Fruit fly (Drosophila melanogaster) whole organism, prepupa: ENCODE results near the gene spz3.

ENCODE experiments used
- Blimp-1 ChIP-seq: fragments of 200-800 bp; sonication (Bioruptor generic); optimal IDR thresholded peaks from 3 replicates; lab custom pipeline; 2017; ENCODE audit warnings: missing biosample characterization, missing genetic modification characterization, mild to moderate bottlenecking, moderate library complexity, missing genetic modification reagents
- CG10631 ChIP-seq: fragments of 200-800 bp; sonication (Bioruptor generic); optimal IDR thresholded peaks from 2 replicates; lab custom pipeline; 2016; ENCODE audit warnings: missing biosample characterization, missing genetic modification characterization
- CG10669 ChIP-seq: fragments of 200-800 bp; sonication (Bioruptor generic); optimal IDR thresholded peaks from 3 replicates; lab custom pipeline; 2018; ENCODE audit warnings: missing biosample characterization, mild to moderate bottlenecking, missing genetic modification characterization, moderate library complexity
- CG11294 ChIP-seq: fragments of 200-800 bp; sonication (Bioruptor generic); IDR thresholded peaks from 2 replicates; pipeline ENCODE4 v1.3.6; 2022; ENCODE audit warnings: missing biosample characterization, missing genetic modification characterization
- CG11762 ChIP-seq: fragments of 200-800 bp; sonication (Bioruptor generic); optimal IDR thresholded peaks from 3 replicates; lab custom pipeline; 2016; ENCODE audit warnings: missing biosample characterization, missing genetic modification characterization; ENCODE audit not compliant: insufficient read depth
- CG11902 ChIP-seq: fragments of 200-800 bp; sonication (Bioruptor generic); optimal IDR thresholded peaks from 3 replicates; lab custom pipeline; 2016; ENCODE audit warnings: missing biosample characterization, missing genetic modification characterization
- CG15336 ChIP-seq: fragments of 200-800 bp; sonication (Bioruptor generic); IDR thresholded peaks from 2 replicates; pipeline ENCODE4 v1.3.6; 2022; ENCODE audit warnings: missing biosample characterization, missing genetic modification characterization
- CG1621 ChIP-seq: fragments of 200-800 bp; sonication (Bioruptor generic); optimal IDR thresholded peaks from 3 replicates; lab custom pipeline; 2018; ENCODE audit warnings: missing biosample characterization, mild to moderate bottlenecking, missing genetic modification characterization
- CG16779 ChIP-seq: fragments of 200-800 bp; sonication (Bioruptor generic); optimal IDR thresholded peaks from 3 replicates; lab custom pipeline; 2017; ENCODE audit warnings: missing biosample characterization, mild to moderate bottlenecking, missing genetic modification characterization
- CG3032 ChIP-seq: fragments of 200-800 bp; optimal IDR thresholded peaks from 2 replicates; lab custom pipeline; 2019; ENCODE audit warnings: missing biosample characterization, mild to moderate bottlenecking, missing genetic modification characterization, moderate library complexity
- CG32006 ChIP-seq: fragments of 200-800 bp; sonication (Bioruptor generic); optimal IDR thresholded peaks from 3 replicates; lab custom pipeline; 2017; ENCODE audit warnings: missing biosample characterization, mild to moderate bottlenecking, missing genetic modification characterization
- CG34406 ChIP-seq: fragments of 200-800 bp; sonication (Bioruptor generic); optimal IDR thresholded peaks from 3 replicates; lab custom pipeline; 2016; ENCODE audit warnings: missing biosample characterization, missing genetic modification characterization
- CG4318 ChIP-seq: fragments of 200-800 bp; sonication (Bioruptor generic); optimal IDR thresholded peaks from 3 replicates; lab custom pipeline; 2017; ENCODE audit warnings: missing biosample characterization, mild to moderate bottlenecking, missing genetic modification characterization
- CG6163 ChIP-seq: fragments of 200-800 bp; sonication (Bioruptor generic); IDR thresholded peaks from 3 replicates; pipeline ENCODE4 v1.3.6; 2022; ENCODE audit warnings: missing biosample characterization, missing genetic modification characterization
- CG6276 ChIP-seq: fragments of 200-800 bp; sonication (Bioruptor generic); optimal IDR thresholded peaks from 2 replicates; lab custom pipeline; 2017; ENCODE audit warnings: missing biosample characterization, mild to moderate bottlenecking, missing genetic modification characterization
- CG6792 ChIP-seq: fragments of 200-800 bp; sonication (Bioruptor generic); optimal IDR thresholded peaks from 3 replicates; lab custom pipeline; 2016; ENCODE audit warnings: missing biosample characterization, missing genetic modification characterization
- CG6808 ChIP-seq: fragments of 200-800 bp; sonication (Bioruptor generic); optimal IDR thresholded peaks from 3 replicates; lab custom pipeline; 2017; ENCODE audit warnings: missing biosample characterization, missing genetic modification characterization, mild to moderate bottlenecking, moderate library complexity, missing genetic modification reagents
- CG6854 ChIP-seq: fragments of 200-800 bp; sonication (Bioruptor generic); optimal IDR thresholded peaks from 2 replicates; lab custom pipeline; 2017; ENCODE audit warnings: missing biosample characterization, mild to moderate bottlenecking, missing genetic modification characterization
- CG7368 ChIP-seq: fragments of 200-800 bp; sonication (Bioruptor generic); optimal IDR thresholded peaks from 3 replicates; lab custom pipeline; 2016; ENCODE audit warnings: missing biosample characterization, missing genetic modification characterization
- CG8119 ChIP-seq: fragments of 200-800 bp; sonication (Bioruptor generic); IDR thresholded peaks from 3 replicates; pipeline ENCODE4 v1.3.6; 2022; ENCODE audit warnings: missing biosample characterization, missing genetic modification characterization
- CG8632 ChIP-seq: fragments of 200-800 bp; sonication (Bioruptor generic); optimal IDR thresholded peaks from 3 replicates; lab custom pipeline; 2016; ENCODE audit warnings: missing biosample characterization, missing genetic modification characterization
- CG9139 ChIP-seq: fragments of 200-800 bp; sonication (Bioruptor generic); optimal IDR thresholded peaks from 3 replicates; lab custom pipeline; 2017; ENCODE audit warnings: missing biosample characterization, mild to moderate bottlenecking, missing genetic modification characterization
- Eip78C ChIP-seq: fragments of 200-800 bp; sonication (Bioruptor generic); peaks from one replicate; lab custom pipeline; 2016; ENCODE audit warnings: missing biosample characterization, missing genetic modification characterization
- Ets96B ChIP-seq: fragments of 200-800 bp; optimal IDR thresholded peaks from 2 replicates; lab custom pipeline; 2019; ENCODE audit warnings: missing biosample characterization, mild to moderate bottlenecking, missing genetic modification characterization, moderate library complexity
- Gug ChIP-seq: fragments of 200-800 bp; sonication (Bioruptor generic); IDR thresholded peaks from 2 replicates; pipeline ENCODE4 v1.3.6; 2022; ENCODE audit warnings: missing biosample characterization, missing genetic modification characterization
- Hr4 ChIP-seq: fragments of 200-800 bp; sonication (Bioruptor generic); optimal IDR thresholded peaks from 3 replicates; lab custom pipeline; 2016; ENCODE audit warnings: missing biosample characterization, missing genetic modification characterization
- Lpt ChIP-seq: fragments of 200-800 bp; sonication (Bioruptor generic); optimal IDR thresholded peaks from 3 replicates; lab custom pipeline; 2016; ENCODE audit warnings: missing biosample characterization, missing genetic modification characterization
- Met ChIP-seq: fragments of 200-800 bp; sonication (Bioruptor generic); optimal IDR thresholded peaks from 3 replicates; lab custom pipeline; 2016; ENCODE audit warnings: missing biosample characterization, missing genetic modification characterization
- OdsH ChIP-seq: fragments of 200-800 bp; sonication (Bioruptor generic); optimal IDR thresholded peaks from 3 replicates; lab custom pipeline; 2016; ENCODE audit warnings: missing biosample characterization, missing genetic modification characterization
- Smox ChIP-seq: fragments of 200-800 bp; sonication (Bioruptor generic); optimal IDR thresholded peaks from 3 replicates; lab custom pipeline; 2016; ENCODE audit warnings: missing biosample characterization, missing genetic modification characterization
- Sox102F ChIP-seq: fragments of 200-800 bp; sonication (Bioruptor generic); optimal IDR thresholded peaks from 2 replicates; lab custom pipeline; 2016; ENCODE audit warnings: missing biosample characterization, mild to moderate bottlenecking, missing genetic modification characterization
- Sox14 ChIP-seq: fragments of 200-800 bp; sonication (Bioruptor generic); optimal IDR thresholded peaks from 3 replicates; lab custom pipeline; 2016; ENCODE audit warnings: missing biosample characterization, missing genetic modification characterization
- Sox15 ChIP-seq: fragments of 200-800 bp; sonication (Bioruptor generic); optimal IDR thresholded peaks from 3 replicates; lab custom pipeline; 2016; ENCODE audit warnings: missing biosample characterization, missing genetic modification characterization
- achi ChIP-seq: fragments of 200-800 bp; sonication (Bioruptor generic); optimal IDR thresholded peaks from 3 replicates; lab custom pipeline; 2016; ENCODE audit warnings: missing biosample characterization, missing genetic modification characterization
- acj6 ChIP-seq: fragments of 200-800 bp; sonication (Bioruptor generic); optimal IDR thresholded peaks from 3 replicates; lab custom pipeline; 2016; ENCODE audit warnings: missing biosample characterization, missing genetic modification characterization
- dac ChIP-seq: fragments of 200-800 bp; sonication (Bioruptor generic); optimal IDR thresholded peaks from 2 replicates; lab custom pipeline; 2017; ENCODE audit warnings: missing biosample characterization, mild to moderate bottlenecking, missing genetic modification characterization
- dsx ChIP-seq: fragments of 200-800 bp; optimal IDR thresholded peaks from 3 replicates; lab custom pipeline; 2019; ENCODE audit warnings: missing biosample characterization, mild to moderate bottlenecking, missing genetic modification characterization, moderate library complexity; ENCODE audit not compliant: poor library complexity, severe bottlenecking
- eg ChIP-seq: fragments of 200-800 bp; sonication (Bioruptor generic); IDR thresholded peaks from 3 replicates; pipeline ENCODE4 v1.3.6; 2022; ENCODE audit warnings: missing biosample characterization, missing genetic modification characterization
- esn ChIP-seq: fragments of 200-800 bp; sonication (Bioruptor generic); optimal IDR thresholded peaks from 2 replicates; lab custom pipeline; 2016; ENCODE audit warnings: missing biosample characterization, mild to moderate bottlenecking, missing genetic modification characterization, moderate library complexity
- lz ChIP-seq: fragments of 200-800 bp; sonication (Bioruptor generic); optimal IDR thresholded peaks from 3 replicates; lab custom pipeline; 2016; ENCODE audit warnings: missing biosample characterization, missing genetic modification characterization
- net ChIP-seq: fragments of 200-800 bp; sonication (Bioruptor generic); optimal IDR thresholded peaks from 3 replicates; lab custom pipeline; 2016; ENCODE audit warnings: missing biosample characterization, missing genetic modification characterization
- pdm3 ChIP-seq: fragments of 200-800 bp; sonication (Bioruptor generic); optimal IDR thresholded peaks from 3 replicates; lab custom pipeline; 2016; ENCODE audit warnings: missing biosample characterization, missing genetic modification characterization
- salr ChIP-seq, 2 experiments: fragments of 200-800 bp; sonication (Bioruptor generic); optimal IDR thresholded peaks; 3 replicates each; lab custom pipeline; 2016 to 2018; ENCODE audit warnings: missing biosample characterization in 2 of 2, missing genetic modification characterization in 2 of 2, mild to moderate bottlenecking in 1 of 2
- ss ChIP-seq, 2 experiments: fragments of 200-800 bp; sonication (Bioruptor generic); optimal IDR thresholded peaks; 2 replicates in 1 of 2; 3 replicates in 1 of 2; lab custom pipeline; 2017 to 2018; ENCODE audit warnings: mild to moderate bottlenecking in 2 of 2, missing biosample characterization in 2 of 2, missing genetic modification characterization in 2 of 2, moderate library complexity in 1 of 2

spz3 gene

dm6 chr2L:7880458-7880857 is 1.1 kb upstream of the spz3 start:
- no peak for TF ChIP-seq CG16779 (tag; lab: Kevin White, UChicago)
- TF ChIP-seq CG3032: no peak
- TF ChIP-seq Ets96B (tag; lab: Kevin White, UChicago): peak; percentile 8
- no peak for TF ChIP-seq Sox14
- no peak for TF ChIP-seq OdsH (GFP tag; lab: Kevin White, UChicago)
- peak; percentile 49; the same call in 2 of the 3 replicates for TF ChIP-seq CG6163 (GFP tag; lab: Robert Waterston, UW)
- TF ChIP-seq ss (GFP tag; optimal IDR thresholded peaks at IDR 0.05; lab: Kevin White, UChicago): peak; percentile 40 to 60
- TF ChIP-seq CG6854 (GFP tag; lab: Kevin White, UChicago): peak; percentile 70
- peak; percentile 61 for TF ChIP-seq CG9139 (GFP tag; lab: Kevin White, UChicago)
- TF ChIP-seq eg (GFP tag; lab: Robert Waterston, UW): peak; percentile 53; the same call in 1 of the 3 replicates
- TF ChIP-seq acj6 (GFP tag; lab: Kevin White, UChicago): no peak
- TF ChIP-seq Blimp-1 (GFP tag; lab: Kevin White, UChicago): peak; percentile 96
- TF ChIP-seq CG1621 (tag; lab: Kevin White, UChicago): peak; percentile 12
- TF ChIP-seq Gug (GFP tag; lab: Robert Waterston, UW): no peak
- no peak for TF ChIP-seq CG8119 (GFP tag; lab: Robert Waterston, UW)
- no peak for TF ChIP-seq CG10669 (GFP tag; lab: Kevin White, UChicago)
- TF ChIP-seq CG6808 (GFP tag; lab: Kevin White, UChicago): peak; percentile 32
- TF ChIP-seq achi: no peak
- peak; percentile 40 for TF ChIP-seq dsx (GFP tag; lab: Kevin White, UChicago)
- TF ChIP-seq, all 60 proteins: peak for 10

- no peak for TF ChIP-seq CG8119 (GFP tag; lab: Robert Waterston, UW)
- no peak for TF ChIP-seq Eip78C (GFP tag; lab: Kevin White, UChicago)
- no peak for TF ChIP-seq dac (GFP tag; lab: Kevin White, UChicago)
- TF ChIP-seq Gug (GFP tag; lab: Robert Waterston, UW): no peak
- TF ChIP-seq Smox (GFP tag; lab: Kevin White, UChicago): no peak
- no peak for TF ChIP-seq CG7368 (GFP tag; lab: Kevin White, UChicago)
- TF ChIP-seq CG34406 (GFP tag; lab: Kevin White, UChicago): no peak
- TF ChIP-seq CG15336: no peak
- TF ChIP-seq Lpt (GFP tag; lab: Kevin White, UChicago): no peak
- no peak for TF ChIP-seq Blimp-1 (GFP tag; lab: Kevin White, UChicago)
- no peak for TF ChIP-seq CG9139 (GFP tag; lab: Kevin White, UChicago)
- TF ChIP-seq Sox14: no peak
- TF ChIP-seq CG11762 (GFP tag; lab: Kevin White, UChicago): no peak
- TF ChIP-seq CG10631 (GFP tag; lab: Kevin White, UChicago): no peak
- no peak for TF ChIP-seq Hr4 (GFP tag; lab: Kevin White, UChicago)
- TF ChIP-seq lz (GFP tag; lab: Kevin White, UChicago): no peak
- no peak for TF ChIP-seq Sox15 (GFP tag; lab: Kevin White, UChicago)
- TF ChIP-seq CG11294 (GFP tag; lab: Robert Waterston, UW): no peak
- no peak for TF ChIP-seq CG6163 (GFP tag; lab: Robert Waterston, UW)
- TF ChIP-seq, all 60 proteins: peak for 0
Measured at dm6 chr2L:7878372-7878771, 980 bp downstream of the spz3 start.

dm6 chr2L:7876520-7877232 is 2.7 kb downstream of the spz3 start:
- TF ChIP-seq CG16779 (tag; lab: Kevin White, UChicago) (no peak), Met (GFP tag; lab: Kevin White, UChicago) (peak; percentile 29), CG8632 (peak; percentile 29), CG8119 (GFP tag; lab: Robert Waterston, UW) (no peak), net (GFP tag; lab: Kevin White, UChicago) (peak; percentile 33), CG32006 (GFP tag; lab: Kevin White, UChicago) (peak; percentile 12), pdm3 (GFP tag; lab: Kevin White, UChicago) (peak; percentile 35), CG6792 (peak; percentile 54), achi (peak; percentile 33), dac (GFP tag; lab: Kevin White, UChicago) (no peak), CG10631 (GFP tag; lab: Kevin White, UChicago) (peak; percentile 41), CG11902 (no peak), eg (GFP tag; lab: Robert Waterston, UW) (no peak), Sox14 (peak; percentile 19), esn (peak; percentile 50), lz (GFP tag; lab: Kevin White, UChicago) (peak; percentile 19), Blimp-1 (GFP tag; lab: Kevin White, UChicago) (peak; percentile 32), Sox102F (GFP tag; lab: Kevin White, UChicago) (peak; percentile 18), salr (GFP tag; optimal IDR thresholded peaks at IDR 0.05; lab: Kevin White, UChicago) (peak in 1 of 2 experiments; percentile 23), CG4318 (GFP tag; lab: Kevin White, UChicago) (no peak), CG6276 (GFP tag; lab: Kevin White, UChicago) (no peak), CG34406 (GFP tag; lab: Kevin White, UChicago) (peak; percentile 47), OdsH (GFP tag; lab: Kevin White, UChicago) (peak; percentile 35)
